Fruit fly (Drosophila melanogaster): ENCODE data around the gene Atg16.

Atg16 gene

dm6 chr3R:29778139-29778984, 56.5 kb downstream of the Atg16 start (continued):
- TF ChIP-seq CG8290 (GFP tag; optimal IDR thresholded peaks at IDR 0.05) (no peak), CG8290 (tag; optimal IDR thresholded peaks at IDR 0.05) (peak in 1 of 2 experiments; percentile 35), Nf-YC (tag; optimal IDR thresholded peaks at IDR 0.05) (peak; percentile 5), sna (GFP tag; IDR thresholded peaks at IDR 0.05; ENCODE audit: partially characterized antibody) (no peak), CG14860 (GFP tag; IDR thresholded peaks at IDR 0.05; ENCODE audit: partially characterized antibody) (no peak), CG11456 (GFP tag; IDR thresholded peaks at IDR 0.05) (no peak), CG12769 (tag; optimal IDR thresholded peaks at IDR 0.05) (peak; percentile 69), CG13287 (GFP tag; IDR thresholded peaks at IDR 0.05; ENCODE audit: partially characterized antibody) (peak; percentile 39; the same call in 1 of the 2 replicates), vvl (GFP tag; IDR thresholded peaks at IDR 0.05) (no peak), Dek (tag; optimal IDR thresholded peaks at IDR 0.05) (no peak), CG17359 (tag; optimal IDR thresholded peaks at IDR 0.05) (no peak), Hey (tag; optimal IDR thresholded peaks at IDR 0.05) (no peak), Xrp1 (GFP tag; IDR thresholded peaks at IDR 0.05) (no peak), CoRest (tag; optimal IDR thresholded peaks at IDR 0.05) (no peak), Eip74EF (GFP tag; optimal IDR thresholded peaks at IDR 0.05) (peak in 1 of 2 experiments; percentile 12), CG1647 (GFP tag; optimal IDR thresholded peaks at IDR 0.05) (no peak), Sry-δ (GFP tag; optimal IDR thresholded peaks at IDR 0.05) (no peak), unc-4 (GFP tag; IDR thresholded peaks at IDR 0.05; ENCODE audit: partially characterized antibody) (peak; percentile 42; the same call in 1 of the 2 replicates), CG15073 (GFP tag; optimal IDR thresholded peaks at IDR 0.05) (no peak), D19B (GFP tag; optimal IDR thresholded peaks at IDR 0.05) (no peak), cg (GFP tag; optimal IDR thresholded peaks at IDR 0.05) (peak; percentile 44), dmrt99B (tag; optimal IDR thresholded peaks at IDR 0.05) (no peak), sob (GFP tag; IDR thresholded peaks at IDR 0.05) (no peak), D (optimal IDR thresholded peaks at IDR 0.05) (no peak), D (GFP tag; optimal IDR thresholded peaks at IDR 0.05) (no peak), stc (GFP tag; IDR thresholded peaks at IDR 0.05) (no peak), disco-r (GFP tag; optimal IDR thresholded peaks at IDR 0.05) (no peak), odd (GFP tag; optimal IDR thresholded peaks at IDR 0.05) (no peak), CG2120 (GFP tag; optimal IDR thresholded peaks at IDR 0.05) (no peak), Oaz (GFP tag; IDR thresholded peaks at IDR 0.05) (no peak), pzg (GFP tag; optimal IDR thresholded peaks at IDR 0.05) (no peak), wdn (GFP tag; IDR thresholded peaks at IDR 0.05) (no peak)

Measured in whole organism, embryonic.